Worm (Caenorhabditis elegans): ENCODE data around the gene dur-1.

Gene dur-1

DNA sequence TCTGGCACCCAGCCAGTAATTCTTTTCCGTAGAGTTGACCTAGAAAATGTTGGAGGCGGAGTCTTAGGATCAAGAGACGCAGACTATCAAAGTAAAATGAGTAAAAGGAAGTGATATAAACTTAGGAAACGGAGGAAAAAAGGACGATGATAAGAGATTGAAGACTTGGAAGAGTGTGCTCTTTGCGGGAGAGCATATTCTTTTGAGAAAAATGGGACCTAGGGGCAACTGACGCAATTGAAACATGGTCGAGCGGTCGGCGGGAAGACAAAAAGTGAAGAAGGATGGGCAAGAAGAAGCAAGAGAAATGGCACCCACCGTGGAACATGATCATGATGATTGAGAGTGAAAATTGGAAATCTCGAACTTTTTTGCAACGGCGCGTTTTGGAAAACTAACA lies 20.0 kb upstream of the dur-1 start:
- TF ChIP-seq ztf-22 (GFP tag; optimal IDR thresholded peaks at IDR 0.05): no peak
- TF ChIP-seq K11D2.4 (GFP tag; IDR thresholded peaks at IDR 0.05): no peak
- TF ChIP-seq snpc-3.4 (tag; optimal IDR thresholded peaks at IDR 0.05): no peak
- no peak for TF ChIP-seq hlh-12 (tag; optimal IDR thresholded peaks at IDR 0.05)
- no peak for TF ChIP-seq ztf-25 (GFP tag; IDR thresholded peaks at IDR 0.05)
- no peak for TF ChIP-seq cebp-2 (GFP tag; IDR thresholded peaks at IDR 0.05)
- TF ChIP-seq madf-6 (GFP tag; IDR thresholded peaks at IDR 0.05): no peak

DNA sequence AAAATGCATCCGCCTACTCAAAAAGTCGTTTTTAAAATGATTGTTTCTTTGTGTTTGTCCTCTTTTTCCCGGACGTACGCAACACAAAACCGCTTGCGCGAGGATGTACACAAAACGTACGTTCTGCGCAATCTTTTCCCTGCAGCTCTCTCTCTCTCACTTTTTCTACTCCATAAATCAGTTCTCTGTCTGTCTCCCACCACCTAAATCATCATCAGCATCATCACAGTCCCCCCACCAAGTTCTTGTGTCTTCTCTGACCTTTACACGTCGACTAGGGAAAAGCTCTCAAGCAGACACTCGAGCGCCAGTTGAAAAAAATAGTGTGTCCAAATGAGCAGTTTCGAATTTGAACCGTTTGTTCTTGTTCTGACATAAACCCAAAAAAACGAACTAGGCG lies 16.2 kb upstream of the dur-1 start:
- TF ChIP-seq nhr-179 (tag; optimal IDR thresholded peaks at IDR 0.05) (no peak), nhr-80 (tag; optimal IDR thresholded peaks at IDR 0.05) (no peak), hmg-20 (GFP tag; IDR thresholded peaks at IDR 0.05) (no peak), ztf-6 (GFP tag; IDR thresholded peaks at IDR 0.05) (no peak), ZK185.1 (tag; optimal IDR thresholded peaks at IDR 0.05; ENCODE audit: poor library complexity, severe bottlenecking) (no peak)

DNA sequence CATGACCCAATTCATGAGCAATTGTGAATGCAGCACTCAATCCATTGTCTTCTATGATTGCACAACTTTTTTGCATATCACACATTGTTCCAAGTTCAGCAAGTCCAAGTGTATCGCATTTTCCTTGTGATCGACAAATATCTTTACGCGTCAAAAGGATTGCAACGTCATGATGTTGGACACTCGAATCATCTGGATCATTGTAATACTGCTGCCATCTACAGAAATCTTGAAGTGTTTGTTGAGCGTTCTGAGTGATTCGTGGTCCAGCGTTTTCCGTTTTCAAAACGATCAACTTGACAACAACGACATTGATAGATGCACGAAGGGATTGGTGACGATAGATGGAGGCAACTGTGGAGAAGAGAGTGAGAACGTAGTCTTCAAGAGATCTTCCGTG lies 15.2 kb upstream of the dur-1 start:
- TF ChIP-seq rpc-1 (optimal IDR thresholded peaks at IDR 0.05): no peak
- no peak for TF ChIP-seq rpc-1 (tag; optimal IDR thresholded peaks at IDR 0.05)
- 0 out of 2 replicates have a peak, but pooled peaks have one; percentile 15 for TF ChIP-seq madf-3 (GFP tag; IDR thresholded peaks at IDR 0.05)
- no peak for TF ChIP-seq attf-3 (GFP tag; conservative IDR thresholded peaks at IDR 0.05)
- no peak for TF ChIP-seq hlh-12 (tag; optimal IDR thresholded peaks at IDR 0.05)

DNA sequence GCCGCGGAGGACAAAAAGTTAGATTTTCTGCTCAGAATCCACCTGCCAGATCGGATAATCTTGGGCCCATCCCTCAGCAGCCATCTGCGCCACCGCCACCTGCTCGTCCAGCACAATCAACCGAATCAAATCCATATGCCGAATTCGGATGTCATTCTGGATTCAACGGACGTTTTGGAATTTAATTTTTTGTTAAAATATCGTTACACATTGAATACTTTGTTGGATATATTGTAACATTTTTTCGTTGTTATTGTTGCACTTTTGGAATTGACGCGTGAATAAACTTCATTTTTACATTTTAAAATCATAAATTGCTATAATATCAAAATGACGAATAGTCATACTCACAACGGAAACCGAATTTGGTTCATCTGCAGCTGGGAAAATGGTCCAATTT lies 5.5 kb upstream of the dur-1 start, which contains the start of gene spe-29:
spe-29 (plus strand) TSS at position 301 of the 400 bp plus-strand sequence.
- TF ChIP-seq pbrm-1 (GFP tag; IDR thresholded peaks at IDR 0.05) (no peak), ceh-79 (tag; optimal IDR thresholded peaks at IDR 0.05) (no peak), efl-1 (GFP tag; optimal IDR thresholded peaks at IDR 0.05) (no peak), F52B5.7 (tag; optimal IDR thresholded peaks at IDR 0.05) (no peak), madf-10 (tag; optimal IDR thresholded peaks at IDR 0.05) (no peak), mcd-1 (GFP tag; IDR thresholded peaks at IDR 0.05) (no peak), hsf-1 (GFP tag; IDR thresholded peaks at IDR 0.05) (no peak), ccch-3 (GFP tag; optimal IDR thresholded peaks at IDR 0.05) (no peak), ztf-6 (GFP tag; IDR thresholded peaks at IDR 0.05) (no peak), hlh-26 (GFP tag; conservative IDR thresholded peaks at IDR 0.05) (no peak), mel-28 (tag; optimal IDR thresholded peaks at IDR 0.05; ENCODE audit: borderline replicate concordance) (no peak), ama-1 (optimal IDR thresholded peaks at IDR 0.05) (no peak), ama-1 (GFP tag; optimal IDR thresholded peaks at IDR 0.05) (no peak), ekl-4 (GFP tag; IDR thresholded peaks at IDR 0.05) (no peak), Y67H2A.10 (GFP tag; conservative IDR thresholded peaks at IDR 0.05) (no peak)

DNA sequence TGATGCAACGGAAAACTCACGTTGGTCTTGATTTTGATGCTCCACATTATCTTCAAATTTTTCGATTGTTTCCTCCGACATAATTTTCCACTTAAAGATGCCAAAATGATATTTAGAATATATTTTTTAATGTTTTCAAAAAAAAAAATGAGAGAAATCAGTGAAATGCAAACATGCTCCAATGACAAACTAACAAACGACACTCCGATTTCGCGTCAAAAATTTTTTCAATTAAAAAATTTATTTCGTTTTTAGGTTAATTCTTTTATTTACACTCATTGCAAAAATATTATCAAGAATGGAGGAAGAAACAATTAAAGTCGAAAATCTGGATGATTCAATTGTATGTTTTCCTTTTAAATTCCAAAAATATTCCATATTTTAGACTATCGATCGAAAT lies 4.0 kb upstream of the dur-1 start, which contains the start of the genes trmt-10A and F25H8.2:
trmt-10A (minus strand) TSS at position 159 of the 400 bp plus-strand sequence.
F25H8.2 (plus strand) TSS at position 181 of the 400 bp plus-strand sequence.
- TF ChIP-seq attf-3 (GFP tag; conservative IDR thresholded peaks at IDR 0.05) (peak; percentile 76), mcd-1 (GFP tag; IDR thresholded peaks at IDR 0.05) (peak; percentile 70), attf-5 (GFP tag; optimal IDR thresholded peaks at IDR 0.05) (peak; percentile 54), ceh-40 (GFP tag; IDR thresholded peaks at IDR 0.05) (no peak)

DNA sequence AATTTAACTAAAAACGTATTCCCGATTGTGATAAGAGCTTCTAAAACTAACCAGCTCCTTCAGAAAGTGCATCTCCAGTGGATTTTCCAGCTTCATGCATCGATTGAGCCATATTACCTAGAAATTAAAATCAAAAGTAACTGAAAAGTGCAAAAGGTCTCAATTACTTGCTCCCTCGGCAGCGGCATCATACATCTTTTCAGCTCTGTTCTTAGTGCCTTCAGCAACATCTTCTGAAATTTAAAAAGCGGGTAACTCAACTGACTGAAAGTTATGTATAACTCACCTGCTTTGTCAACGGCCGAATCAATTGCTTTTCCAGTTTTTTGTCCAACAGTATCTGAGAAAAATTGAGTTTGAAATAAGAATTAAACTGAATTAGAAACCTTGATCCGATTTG lies 3.6 kb downstream of the dur-1 start:
- TF ChIP-seq ets-4 (GFP tag; optimal IDR thresholded peaks at IDR 0.05): no peak
- TF ChIP-seq unc-130 (GFP tag; optimal IDR thresholded peaks at IDR 0.05): no peak
- no peak for TF ChIP-seq repo-1 (tag; optimal IDR thresholded peaks at IDR 0.05)
- no peak for TF ChIP-seq attf-5 (GFP tag; optimal IDR thresholded peaks at IDR 0.05)
- no peak for TF ChIP-seq nhr-179 (tag; optimal IDR thresholded peaks at IDR 0.05)
- no peak for TF ChIP-seq lir-1 (GFP tag; conservative IDR thresholded peaks at IDR 0.05)
- TF ChIP-seq let-526 (GFP tag; IDR thresholded peaks at IDR 0.05): no peak
- no peak for TF ChIP-seq B0019.2 (GFP tag; conservative IDR thresholded peaks at IDR 0.05)
- TF ChIP-seq rpc-1 (optimal IDR thresholded peaks at IDR 0.05): no peak
- no peak for TF ChIP-seq rpc-1 (tag; optimal IDR thresholded peaks at IDR 0.05)
- no peak for TF ChIP-seq F37B4.10 (GFP tag; IDR thresholded peaks at IDR 0.05)
- no peak for TF ChIP-seq attf-6 (GFP tag; IDR thresholded peaks at IDR 0.05)
- TF ChIP-seq pha-4 (tag; optimal IDR thresholded peaks at IDR 0.05): no peak
- TF ChIP-seq rec-8 (tag; optimal IDR thresholded peaks at IDR 0.05): no peak
- TF ChIP-seq Y67H2A.10 (GFP tag; conservative IDR thresholded peaks at IDR 0.05): no peak

Measured in whole organism, young adult.